Fruit fly (Drosophila melanogaster) S2 (cell line): ENCODE results near the gene gammaSnap2.

ENCODE experiments used
- CG8478 ChIP-seq: fragments of >200 bp; optimal IDR thresholded peaks from 2 replicates; lab custom pipeline; 2018
- CTCF ChIP-seq, 2 experiments: fragments of >200 bp; optimal IDR thresholded peaks; 2 replicates each; lab custom pipeline; 2018

dm6 chr3R:10130975-10131529 is 9.9 kb upstream of the gammaSnap2 start:
- TF ChIP-seq CG8478 (lab: Kevin White, UChicago) = no peak
- TF ChIP-seq CTCF (optimal IDR thresholded peaks at IDR 0.05; lab: Kevin White, UChicago) = no peak
